Fruit fly (Drosophila melanogaster) whole organism, embryonic: Measurements from ENCODE around the gene IntS14.

Source experiments
- ATbp ChIP-seq: fragments of 200-800 bp; sonication (Bioruptor generic); optimal IDR thresholded peaks from 2 replicates; lab custom pipeline; 2017; ENCODE audit warnings: missing biosample characterization, mild to moderate bottlenecking, missing genetic modification characterization, missing genetic modification reagents
- Bteb2 ChIP-seq: fragments of 200-800 bp; sonication (Bioruptor generic); optimal IDR thresholded peaks from 2 replicates; lab custom pipeline; 2016; ENCODE audit warnings: missing biosample characterization, missing genetic modification characterization
- CG10565 ChIP-seq: fragments of 200-800 bp; sonication (Bioruptor generic); optimal IDR thresholded peaks from 3 replicates; lab custom pipeline; 2016; ENCODE audit warnings: missing biosample characterization, mild to moderate bottlenecking, missing genetic modification characterization
- CG12769 ChIP-seq: fragments of 200-800 bp; sonication (Bioruptor generic); optimal IDR thresholded peaks from 2 replicates; lab custom pipeline; 2019; ENCODE audit warnings: missing biosample characterization, mild to moderate bottlenecking, missing genetic modification characterization, moderate library complexity
- CG13624 ChIP-seq: fragments of 200-800 bp; sonication (Bioruptor generic); optimal IDR thresholded peaks from 2 replicates; lab custom pipeline; 2016; ENCODE audit warnings: missing biosample characterization, missing genetic modification characterization
- CG13894 ChIP-seq: fragments of 200-800 bp; sonication (Bioruptor generic); optimal IDR thresholded peaks from 3 replicates; lab custom pipeline; 2018; ENCODE audit warnings: missing biosample characterization, mild to moderate bottlenecking, missing genetic modification characterization, moderate library complexity
- CG14441 ChIP-seq: fragments of 200-800 bp; sonication (Bioruptor generic); IDR thresholded peaks from 2 replicates; pipeline ENCODE4 v1.3.6; 2022; ENCODE audit warnings: missing biosample characterization, missing genetic modification characterization
- CG15696 ChIP-seq: fragments of 200-800 bp; sonication (Bioruptor generic); optimal IDR thresholded peaks from 2 replicates; lab custom pipeline; 2019; ENCODE audit warnings: missing biosample characterization, mild to moderate bottlenecking, missing genetic modification characterization, moderate library complexity
- CG16813 ChIP-seq: fragments of 200-800 bp; sonication (Bioruptor generic); IDR thresholded peaks from 3 replicates; pipeline ENCODE4 v1.3.6; 2022; ENCODE audit warnings: missing biosample characterization, missing genetic modification characterization; ENCODE audit not compliant: partially characterized antibody
- CG2120 ChIP-seq: fragments of 200-800 bp; sonication (Bioruptor generic); optimal IDR thresholded peaks from 3 replicates; lab custom pipeline; 2016; ENCODE audit warnings: missing biosample characterization, missing genetic modification characterization
- CG31365 ChIP-seq: fragments of 200-800 bp; sonication (Bioruptor generic); optimal IDR thresholded peaks from 2 replicates; lab custom pipeline; 2018; ENCODE audit warnings: missing biosample characterization, mild to moderate bottlenecking, missing genetic modification characterization
- CG3726 ChIP-seq: fragments of 200-800 bp; sonication (Bioruptor generic); IDR thresholded peaks from 3 replicates; pipeline ENCODE4, ENCODE4 v1.3.6; 2022; ENCODE audit warnings: missing biosample characterization, missing genetic modification characterization
- CG4424 ChIP-seq: fragments of 200-800 bp; sonication (Bioruptor generic); optimal IDR thresholded peaks from 3 replicates; lab custom pipeline; 2016; ENCODE audit warnings: missing biosample characterization, missing genetic modification characterization
- CG4617 ChIP-seq: fragments of 200-800 bp; sonication (Bioruptor generic); optimal IDR thresholded peaks from 3 replicates; lab custom pipeline; 2016; ENCODE audit warnings: missing biosample characterization, missing genetic modification characterization, borderline replicate concordance
- CG6791 ChIP-seq: fragments of 200-800 bp; sonication (Bioruptor generic); IDR thresholded peaks from 3 replicates; pipeline ENCODE4 v1.3.6; 2022; ENCODE audit warnings: missing biosample characterization, missing genetic modification characterization; ENCODE audit not compliant: partially characterized antibody
- CG7963 ChIP-seq: fragments of 200-800 bp; sonication (Bioruptor generic); IDR thresholded peaks from 3 replicates; pipeline ENCODE4 v1.3.6; 2022; ENCODE audit warnings: missing biosample characterization, missing genetic modification characterization; ENCODE audit not compliant: partially characterized antibody
- CG9797 ChIP-seq: fragments of 200-800 bp; sonication (Bioruptor generic); optimal IDR thresholded peaks from 3 replicates; lab custom pipeline; 2018; ENCODE audit warnings: missing biosample characterization, mild to moderate bottlenecking, missing genetic modification characterization
- D19B ChIP-seq: fragments of 200-800 bp; sonication (Bioruptor generic); optimal IDR thresholded peaks from 2 replicates; lab custom pipeline; 2017; ENCODE audit warnings: missing biosample characterization, mild to moderate bottlenecking, missing genetic modification characterization
- E2f2 ChIP-seq: fragments of 200-800 bp; sonication (Bioruptor generic); IDR thresholded peaks from 2 replicates; pipeline ENCODE4 v1.3.6; 2022; ENCODE audit warnings: missing biosample characterization, missing genetic modification characterization
- Hand ChIP-seq: fragments of 200-800 bp; sonication (Bioruptor generic); optimal IDR thresholded peaks from 2 replicates; lab custom pipeline; 2017; ENCODE audit warnings: mild to moderate bottlenecking, missing biosample characterization, missing genetic modification reagents, missing genetic modification characterization
- Hmx ChIP-seq: fragments of 200-800 bp; sonication (Bioruptor generic); optimal IDR thresholded peaks from 2 replicates; lab custom pipeline; 2016; ENCODE audit warnings: missing biosample characterization, missing genetic modification characterization
- Hr78 ChIP-seq, 2 experiments: fragments of 200-800 bp in 1 of 2; fragments of >200 bp in 1 of 2; sonication (Bioruptor generic) in 1 of 2; optimal IDR thresholded peaks; 2 replicates each; lab custom pipeline; 2017 to 2019; ENCODE audit warnings: missing biosample characterization in 2 of 2, missing genetic modification characterization in 2 of 2, mild to moderate bottlenecking in 1 of 2, moderate library complexity in 1 of 2
- Lhr ChIP-seq: fragments of 200-800 bp; sonication (Bioruptor generic); optimal IDR thresholded peaks from 3 replicates; lab custom pipeline; 2017; ENCODE audit warnings: mild to moderate bottlenecking, missing biosample characterization, missing genetic modification reagents, missing genetic modification characterization
- Max ChIP-seq: fragments of 200-800 bp; sonication (Bioruptor generic); optimal IDR thresholded peaks from 2 replicates; lab custom pipeline; 2016; ENCODE audit warnings: missing biosample characterization, mild to moderate bottlenecking, missing genetic modification characterization
- Nf-YA ChIP-seq: fragments of 200-800 bp; sonication (Bioruptor generic); IDR thresholded peaks from 2 replicates; pipeline ENCODE4 v1.3.6; 2022; ENCODE audit warnings: missing biosample characterization, missing genetic modification characterization
- NfI ChIP-seq: fragments of 200-800 bp; sonication (Bioruptor generic); optimal IDR thresholded peaks from 3 replicates; lab custom pipeline; 2018; ENCODE audit warnings: missing biosample characterization, mild to moderate bottlenecking, missing genetic modification characterization, moderate library complexity
- Ravus ChIP-seq: fragments of 200-800 bp; sonication (Bioruptor generic); IDR thresholded peaks from 2 replicates; pipeline ENCODE4 v1.3.6; 2022; ENCODE audit warnings: missing biosample characterization, missing genetic modification characterization
- Rfx ChIP-seq: fragments of 200-800 bp; sonication (Bioruptor generic); IDR thresholded peaks from 2 replicates; pipeline ENCODE4 v1.3.6; 2022; ENCODE audit warnings: missing biosample characterization, missing genetic modification characterization
- Vsx1 ChIP-seq: fragments of 200-800 bp; sonication (Bioruptor generic); optimal IDR thresholded peaks from 2 replicates; lab custom pipeline; 2017; ENCODE audit warnings: missing biosample characterization, mild to moderate bottlenecking, missing genetic modification characterization, missing genetic modification reagents
- ac ChIP-seq: fragments of 200-800 bp; sonication (Bioruptor generic); optimal IDR thresholded peaks from 3 replicates; lab custom pipeline; 2017; ENCODE audit warnings: missing biosample characterization, mild to moderate bottlenecking, missing genetic modification characterization
- amos ChIP-seq: fragments of 200-800 bp; sonication (Bioruptor generic); IDR thresholded peaks from 2 replicates; pipeline ENCODE4 v1.3.6; 2022; ENCODE audit warnings: missing biosample characterization, missing genetic modification characterization; ENCODE audit not compliant: partially characterized antibody
- aop ChIP-seq: fragments of 200-800 bp; sonication (Bioruptor generic); IDR thresholded peaks from 2 replicates; pipeline ENCODE4 v1.3.6; 2022; ENCODE audit warnings: missing biosample characterization, missing genetic modification characterization
- ara ChIP-seq: fragments of 200-800 bp; sonication (Bioruptor generic); IDR thresholded peaks from 2 replicates; pipeline ENCODE4 v1.3.6; 2022; ENCODE audit warnings: missing biosample characterization, missing genetic modification characterization
- dm ChIP-seq: fragments of 200-800 bp; sonication (Bioruptor generic); optimal IDR thresholded peaks from 3 replicates; lab custom pipeline; 2016; ENCODE audit warnings: missing biosample characterization, missing genetic modification characterization
- gt ChIP-seq: fragments of 200-800 bp; sonication (Bioruptor generic); IDR thresholded peaks from 2 replicates; pipeline ENCODE4 v1.3.6; 2022; ENCODE audit warnings: missing biosample characterization, missing genetic modification characterization
- hb ChIP-seq: fragments of 200-800 bp; sonication (Bioruptor generic); IDR thresholded peaks from 3 replicates; pipeline ENCODE4 v1.3.6; 2022; ENCODE audit warnings: missing biosample characterization, missing genetic modification characterization; ENCODE audit not compliant: partially characterized antibody
- her ChIP-seq: fragments of 200-800 bp; sonication (Bioruptor generic); optimal IDR thresholded peaks from 2 replicates; lab custom pipeline; 2016; ENCODE audit warnings: missing biosample characterization, missing genetic modification characterization
- lmd ChIP-seq: fragments of 200-800 bp; sonication (Bioruptor generic); IDR thresholded peaks from 2 replicates; pipeline ENCODE4 v1.3.6; 2022; ENCODE audit warnings: missing biosample characterization, missing genetic modification characterization
- mirr ChIP-seq: fragments of 200-800 bp; sonication (Bioruptor generic); optimal IDR thresholded peaks from 3 replicates; lab custom pipeline; 2018; ENCODE audit warnings: missing biosample characterization, mild to moderate bottlenecking, missing genetic modification characterization
- pita ChIP-seq: fragments of 200-800 bp; sonication (Bioruptor generic); optimal IDR thresholded peaks from 2 replicates; lab custom pipeline; 2017; ENCODE audit warnings: missing biosample characterization, mild to moderate bottlenecking, missing genetic modification characterization
- ranshi ChIP-seq: fragments of 200-800 bp; sonication (Bioruptor generic); IDR thresholded peaks from 2 replicates; pipeline ENCODE4 v1.3.6; 2022; ENCODE audit warnings: missing biosample characterization, missing genetic modification characterization
- rib ChIP-seq: fragments of 200-800 bp; sonication (Bioruptor generic); IDR thresholded peaks from 2 replicates; pipeline ENCODE4 v1.3.6; 2022; ENCODE audit warnings: missing biosample characterization, missing genetic modification characterization
- row ChIP-seq: fragments of 200-800 bp; sonication (Bioruptor generic); IDR thresholded peaks from 3 replicates; pipeline ENCODE4 v1.3.6; 2022; ENCODE audit warnings: missing biosample characterization, missing genetic modification characterization
- trh ChIP-seq: fragments of 200-800 bp; sonication (Bioruptor generic); optimal IDR thresholded peaks from 2 replicates; lab custom pipeline; 2016; ENCODE audit warnings: missing biosample characterization, missing genetic modification characterization
- unc-4 ChIP-seq: fragments of 200-800 bp; sonication (Bioruptor generic); IDR thresholded peaks from 2 replicates; pipeline ENCODE4 v1.3.6; 2022; ENCODE audit warnings: missing biosample characterization, missing genetic modification characterization; ENCODE audit not compliant: partially characterized antibody
- vnd ChIP-seq: fragments of 200-800 bp; sonication (Bioruptor generic); IDR thresholded peaks from 3 replicates; pipeline ENCODE4 v1.3.6; 2022; ENCODE audit warnings: missing biosample characterization, missing genetic modification characterization; ENCODE audit not compliant: partially characterized antibody
- vvl ChIP-seq: fragments of 200-800 bp; sonication (Bioruptor generic); IDR thresholded peaks from 2 replicates; pipeline ENCODE4 v1.3.6; 2022; ENCODE audit warnings: missing biosample characterization, missing genetic modification characterization

IntS14 gene

DNA sequence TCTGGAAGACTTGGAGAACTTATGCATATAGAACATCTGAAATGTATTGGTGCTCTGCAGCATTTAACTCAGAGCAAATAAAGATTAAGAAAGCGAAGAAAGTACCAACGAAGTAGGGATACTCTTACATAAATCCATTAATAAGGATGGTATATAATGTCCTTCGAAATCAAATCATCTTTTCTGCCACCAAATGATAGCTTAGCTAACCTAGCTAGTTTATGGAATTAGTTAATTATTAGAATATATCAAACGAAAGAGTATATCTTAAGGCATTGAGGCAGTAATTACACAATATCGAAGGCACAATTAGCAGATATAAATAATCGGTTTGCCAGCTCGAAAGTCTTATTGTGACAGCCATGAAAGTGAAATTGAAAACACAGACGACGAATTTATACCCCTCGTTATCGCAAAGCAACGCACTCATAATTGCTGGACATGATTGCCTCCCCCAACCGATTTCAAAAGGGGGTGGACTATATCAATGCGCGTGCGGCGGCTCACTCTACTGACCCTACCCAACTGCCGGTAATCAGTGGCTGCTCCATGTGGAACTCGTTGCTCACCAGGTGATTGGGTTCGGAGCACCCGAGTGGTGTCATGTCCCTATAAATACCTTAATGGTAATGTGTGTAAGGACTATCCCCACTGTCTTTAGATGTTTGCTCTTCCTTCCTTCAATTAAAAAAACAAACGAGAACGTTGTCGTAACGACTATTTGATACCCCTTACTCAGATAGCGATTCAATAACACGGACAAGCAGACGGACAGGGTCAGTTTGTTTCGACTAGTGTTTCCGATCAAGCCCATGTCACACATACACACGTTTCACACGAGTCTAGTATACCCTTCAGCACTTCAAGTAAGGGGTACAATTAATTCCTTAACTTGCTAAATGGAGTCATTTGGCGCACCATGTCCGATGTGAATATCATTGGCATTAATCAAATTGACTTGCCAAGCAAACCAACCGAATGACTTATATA lies 19.6 kb upstream of the IntS14 start (continued):
- TF ChIP-seq CG6791 (GFP tag; lab: Robert Waterston, UW) (no peak), ATbp (GFP tag; lab: Kevin White, UChicago) (peak; percentile 49), pita (GFP tag; lab: Kevin White, UChicago) (no peak), CG4424 (peak; percentile 55), CG13624 (GFP tag; lab: Kevin White, UChicago) (peak; percentile 35), hb (GFP tag; lab: Robert Waterston, UW) (no peak), D19B (GFP tag; lab: Kevin White, UChicago) (peak; percentile 69), amos (GFP tag; lab: Robert Waterston, UW) (no peak), CG14441 (GFP tag; lab: Robert Waterston, UW) (no peak), Lhr (GFP tag; lab: Kevin White, UChicago) (no peak), CG10565 (GFP tag; lab: Kevin White, UChicago) (no peak), mirr (GFP tag; lab: Kevin White, UChicago) (no peak), Bteb2 (no peak), Max (GFP tag; lab: Kevin White, UChicago) (peak; percentile 15), Hr78 (GFP tag; optimal IDR thresholded peaks at IDR 0.05; lab: Kevin White, UChicago) (no peak), gt (GFP tag; lab: Robert Waterston, UW) (0 out of 2 replicates have a peak, but pooled peaks have one; percentile 9), ranshi (GFP tag; lab: Robert Waterston, UW) (peak; percentile 45; the same call in 1 of the 2 replicates), NfI (GFP tag; lab: Kevin White, UChicago) (peak; percentile 0), CG3726 (GFP tag; lab: Robert Waterston, UW) (no peak), vvl (GFP tag; lab: Robert Waterston, UW) (peak; percentile 79), CG16813 (GFP tag; lab: Robert Waterston, UW) (no peak), aop (no peak), ac (no peak), rib (GFP tag; lab: Robert Waterston, UW) (0 out of 2 replicates have a peak, but pooled peaks have one; percentile 31), CG15696 (tag; lab: Kevin White, UChicago) (no peak), CG7963 (GFP tag; lab: Robert Waterston, UW) (no peak), lmd (peak; percentile 40), Hmx (GFP tag; lab: Kevin White, UChicago) (no peak), CG9797 (no peak), Vsx1 (GFP tag; lab: Kevin White, UChicago) (no peak), unc-4 (no peak), vnd (GFP tag; lab: Robert Waterston, UW) (no peak), CG13894 (peak; percentile 31), Ravus (no peak), Hand (GFP tag; lab: Kevin White, UChicago) (no peak), ara (no peak), CG12769 (peak; percentile 79), Nf-YA (no peak), her (GFP tag; lab: Kevin White, UChicago) (no peak), CG31365 (tag; lab: Kevin White, UChicago) (no peak), trh (GFP tag; lab: Kevin White, UChicago) (no peak), row (GFP tag; lab: Robert Waterston, UW) (peak; percentile 63), E2f2 (GFP tag; lab: Robert Waterston, UW) (no peak; the same call in 1 of the 2 replicates), dm (GFP tag; lab: Kevin White, UChicago) (no peak), Rfx (GFP tag; lab: Robert Waterston, UW) (peak; percentile 23; the same call in 1 of the 2 replicates), CG2120 (GFP tag; lab: Kevin White, UChicago) (peak; percentile 69), CG4617 (no peak)
